Fruit fly (Drosophila melanogaster) whole organism, embryonic: ENCODE data around the gene fwd.

Experiments
- BEAF-32 ChIP-seq: fragments of 200-800 bp; sonication (Bioruptor generic); optimal IDR thresholded peaks from 3 replicates; lab custom pipeline; 2017; ENCODE audit warnings: missing biosample characterization, missing genetic modification characterization, mild to moderate bottlenecking, moderate library complexity, missing genetic modification reagents
- CG10366 ChIP-seq: fragments of 200-800 bp; sonication (Bioruptor generic); IDR thresholded peaks from 2 replicates; pipeline ENCODE4 v1.3.6; 2022; ENCODE audit warnings: missing biosample characterization, missing genetic modification characterization
- CG10462 ChIP-seq: fragments of 200-800 bp; sonication (Bioruptor generic); optimal IDR thresholded peaks from 2 replicates; lab custom pipeline; 2016; ENCODE audit warnings: missing biosample characterization, missing genetic modification characterization
- CG11560 ChIP-seq: fragments of 200-800 bp; sonication (Bioruptor generic); IDR thresholded peaks from 3 replicates; pipeline ENCODE4 v1.3.6; 2022; ENCODE audit warnings: missing biosample characterization, missing genetic modification characterization
- CG11695 ChIP-seq: fragments of 200-800 bp; sonication (Bioruptor generic); IDR thresholded peaks from 3 replicates; pipeline ENCODE4 v1.3.6; 2022; ENCODE audit warnings: missing biosample characterization, missing genetic modification characterization
- CG11723 ChIP-seq: fragments of 200-800 bp; sonication (Bioruptor generic); optimal IDR thresholded peaks from 2 replicates; lab custom pipeline; 2017; ENCODE audit warnings: missing biosample characterization, mild to moderate bottlenecking, missing genetic modification characterization
- CG13287 ChIP-seq: fragments of 200-800 bp; sonication (Bioruptor generic); IDR thresholded peaks from 2 replicates; pipeline ENCODE4 v1.3.6; 2022; ENCODE audit warnings: missing biosample characterization, missing genetic modification characterization; ENCODE audit not compliant: partially characterized antibody
- CG13894 ChIP-seq: fragments of 200-800 bp; sonication (Bioruptor generic); optimal IDR thresholded peaks from 3 replicates; lab custom pipeline; 2018; ENCODE audit warnings: missing biosample characterization, mild to moderate bottlenecking, missing genetic modification characterization, moderate library complexity
- CG18476 ChIP-seq: fragments of 200-800 bp; sonication (Bioruptor generic); optimal IDR thresholded peaks from 2 replicates; lab custom pipeline; 2016; ENCODE audit warnings: missing biosample characterization, mild to moderate bottlenecking, missing genetic modification characterization
- CG2712 ChIP-seq: fragments of 200-800 bp; optimal IDR thresholded peaks from 3 replicates; lab custom pipeline; 2019; ENCODE audit warnings: missing biosample characterization, mild to moderate bottlenecking, missing genetic modification characterization, moderate library complexity
- CG33213 ChIP-seq: fragments of 200-800 bp; sonication (Bioruptor generic); optimal IDR thresholded peaks from 3 replicates; lab custom pipeline; 2016; ENCODE audit warnings: missing biosample characterization, missing genetic modification characterization
- CG3726 ChIP-seq: fragments of 200-800 bp; sonication (Bioruptor generic); IDR thresholded peaks from 3 replicates; pipeline ENCODE4, ENCODE4 v1.3.6; 2022; ENCODE audit warnings: missing biosample characterization, missing genetic modification characterization
- CG4424 ChIP-seq: fragments of 200-800 bp; sonication (Bioruptor generic); optimal IDR thresholded peaks from 3 replicates; lab custom pipeline; 2016; ENCODE audit warnings: missing biosample characterization, missing genetic modification characterization
- CG6272 ChIP-seq: fragments of 200-800 bp; sonication (Bioruptor generic); IDR thresholded peaks from 2 replicates; pipeline ENCODE4 v1.3.6; 2022; ENCODE audit warnings: missing biosample characterization, missing genetic modification characterization
- CG7745 ChIP-seq: fragments of 200-800 bp; sonication (Bioruptor generic); optimal IDR thresholded peaks from 2 replicates; lab custom pipeline; 2018; ENCODE audit warnings: missing biosample characterization, mild to moderate bottlenecking, missing genetic modification characterization, moderate library complexity
- CG8089 ChIP-seq: fragments of 200-800 bp; sonication (Bioruptor generic); optimal IDR thresholded peaks from 3 replicates; lab custom pipeline; 2016; ENCODE audit warnings: missing biosample characterization, missing genetic modification characterization
- CG8290 ChIP-seq, 3 experiments: fragments of 200-800 bp; sonication (Bioruptor generic); optimal IDR thresholded peaks; 2 replicates each; lab custom pipeline; 2016 to 2019; ENCODE audit warnings: missing biosample characterization in 3 of 3, missing genetic modification characterization in 3 of 3, mild to moderate bottlenecking in 2 of 3, moderate library complexity in 1 of 3
- CG9932 ChIP-seq: fragments of 200-800 bp; sonication (Bioruptor generic); IDR thresholded peaks from 2 replicates; pipeline ENCODE4 v1.3.6; 2022; ENCODE audit warnings: missing biosample characterization, missing genetic modification characterization
- CTCF ChIP-seq: fragments of 200-800 bp; sonication (Bioruptor generic); optimal IDR thresholded peaks from 2 replicates; lab custom pipeline; 2017; ENCODE audit warnings: missing biosample characterization, mild to moderate bottlenecking, missing genetic modification characterization, moderate library complexity
- CoRest ChIP-seq: fragments of 200-800 bp; sonication (Bioruptor generic); optimal IDR thresholded peaks from 3 replicates; lab custom pipeline; 2018; ENCODE audit warnings: missing biosample characterization, mild to moderate bottlenecking, missing genetic modification characterization, moderate library complexity
- D19B ChIP-seq: fragments of 200-800 bp; sonication (Bioruptor generic); optimal IDR thresholded peaks from 2 replicates; lab custom pipeline; 2017; ENCODE audit warnings: missing biosample characterization, mild to moderate bottlenecking, missing genetic modification characterization
- Dbx ChIP-seq: fragments of 200-800 bp; sonication (Bioruptor generic); IDR thresholded peaks from 3 replicates; pipeline ENCODE4 v1.3.6; 2022; ENCODE audit warnings: missing biosample characterization, missing genetic modification characterization
- Drgx ChIP-seq: fragments of 200-800 bp; sonication (Bioruptor generic); IDR thresholded peaks from 2 replicates; pipeline ENCODE4 v1.3.6; 2022; ENCODE audit warnings: missing biosample characterization, missing genetic modification characterization
- Hr51 ChIP-seq, 2 experiments: fragments of 200-800 bp; sonication (Bioruptor generic); optimal IDR thresholded peaks; 2 replicates in 1 of 2; 3 replicates in 1 of 2; lab custom pipeline; 2016 to 2018; ENCODE audit warnings: missing biosample characterization in 2 of 2, missing genetic modification characterization in 2 of 2, mild to moderate bottlenecking in 1 of 2, moderate library complexity in 1 of 2
- Lpt ChIP-seq: fragments of >200 bp; optimal IDR thresholded peaks from 2 replicates; lab custom pipeline; 2018; ENCODE audit warnings: missing biosample characterization, missing genetic modification characterization
- Neu2 ChIP-seq: fragments of 200-800 bp; sonication (Bioruptor generic); optimal IDR thresholded peaks from 3 replicates; lab custom pipeline; 2016; ENCODE audit warnings: missing biosample characterization, missing genetic modification characterization, borderline replicate concordance
- Oli ChIP-seq: fragments of 200-800 bp; sonication (Bioruptor generic); optimal IDR thresholded peaks from 2 replicates; lab custom pipeline; 2018; ENCODE audit warnings: missing biosample characterization, mild to moderate bottlenecking, missing genetic modification characterization, moderate library complexity
- Vsx1 ChIP-seq: fragments of 200-800 bp; sonication (Bioruptor generic); optimal IDR thresholded peaks from 2 replicates; lab custom pipeline; 2017; ENCODE audit warnings: missing biosample characterization, mild to moderate bottlenecking, missing genetic modification characterization, missing genetic modification reagents
- cas ChIP-seq: fragments of 200-800 bp; sonication (Bioruptor generic); IDR thresholded peaks from 2 replicates; pipeline ENCODE4 v1.3.6; 2022; ENCODE audit warnings: missing biosample characterization, missing genetic modification characterization
- emc ChIP-seq: fragments of 200-800 bp; sonication (Bioruptor generic); optimal IDR thresholded peaks from 2 replicates; lab custom pipeline; 2016; ENCODE audit warnings: missing biosample characterization, missing genetic modification characterization
- fu2 ChIP-seq: fragments of 200-800 bp; sonication (Bioruptor generic); optimal IDR thresholded peaks from 2 replicates; lab custom pipeline; 2016; ENCODE audit warnings: missing biosample characterization, missing genetic modification characterization
- h ChIP-seq: fragments of >200 bp; optimal IDR thresholded peaks from 2 replicates; lab custom pipeline; 2017
- hbn ChIP-seq: fragments of 200-800 bp; sonication (Bioruptor generic); IDR thresholded peaks from 2 replicates; pipeline ENCODE4 v1.3.6; 2022; ENCODE audit warnings: missing biosample characterization, missing genetic modification characterization; ENCODE audit not compliant: partially characterized antibody
- lbe ChIP-seq: fragments of 200-800 bp; sonication (Bioruptor generic); optimal IDR thresholded peaks from 2 replicates; lab custom pipeline; 2016; ENCODE audit warnings: missing biosample characterization, mild to moderate bottlenecking, missing genetic modification characterization
- pb ChIP-seq: fragments of 200-800 bp; sonication (Bioruptor generic); optimal IDR thresholded peaks from 3 replicates; lab custom pipeline; 2016; ENCODE audit warnings: missing biosample characterization, missing genetic modification characterization
- sc ChIP-seq, 3 experiments: fragments of >200 bp in 2 of 3; fragments of 200-800 bp in 1 of 3; sonication (Bioruptor generic) in 1 of 3; optimal IDR thresholded peaks; 2 replicates in 2 of 3; 3 replicates in 1 of 3; lab custom pipeline; 2017; ENCODE audit warnings: mild to moderate bottlenecking in 1 of 3, missing biosample characterization in 1 of 3, missing genetic modification characterization in 1 of 3, missing genetic modification reagents in 1 of 3
- sisA ChIP-seq: fragments of 200-800 bp; sonication (Bioruptor generic); IDR thresholded peaks from 2 replicates; pipeline ENCODE4 v1.3.6; 2022; ENCODE audit warnings: missing biosample characterization, missing genetic modification characterization
- sug ChIP-seq: fragments of 200-800 bp; optimal IDR thresholded peaks from 2 replicates; lab custom pipeline; 2019; ENCODE audit warnings: missing biosample characterization, mild to moderate bottlenecking, missing genetic modification characterization, moderate library complexity
- trem ChIP-seq: fragments of 200-800 bp; optimal IDR thresholded peaks from 3 replicates; lab custom pipeline; 2019; ENCODE audit warnings: missing biosample characterization, mild to moderate bottlenecking, missing genetic modification characterization, moderate library complexity
- usp ChIP-seq: fragments of >200 bp; optimal IDR thresholded peaks from 2 replicates; lab custom pipeline; 2017; ENCODE audit warnings: missing biosample characterization, missing genetic modification characterization
- vvl ChIP-seq: fragments of 200-800 bp; sonication (Bioruptor generic); IDR thresholded peaks from 2 replicates; pipeline ENCODE4 v1.3.6; 2022; ENCODE audit warnings: missing biosample characterization, missing genetic modification characterization
- zen ChIP-seq: fragments of 200-800 bp; sonication (Bioruptor generic); optimal IDR thresholded peaks from 3 replicates; lab custom pipeline; 2018; ENCODE audit warnings: missing biosample characterization, mild to moderate bottlenecking, missing genetic modification characterization, moderate library complexity

The fwd gene

DNA sequence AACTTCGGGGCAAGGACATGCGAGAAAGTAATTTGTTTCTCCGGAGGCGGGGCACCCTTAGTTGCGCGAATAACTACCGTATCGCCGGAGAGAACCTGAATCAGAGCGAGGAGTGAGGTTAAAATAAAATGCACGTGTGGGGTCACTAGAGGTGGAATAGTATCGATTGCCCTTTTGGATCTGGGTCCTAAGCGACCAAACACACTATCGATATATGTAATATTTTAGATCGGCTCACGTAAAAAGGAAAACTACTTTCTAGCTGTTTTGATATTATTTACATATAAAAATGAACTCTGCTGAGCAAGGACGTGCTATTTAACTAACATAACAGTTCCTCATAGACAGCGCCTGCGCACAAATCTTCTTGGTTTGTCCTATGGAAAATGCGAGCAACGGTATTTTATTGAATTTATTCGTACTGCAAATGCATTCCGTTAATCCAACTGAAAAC, 56.9 kb downstream of the fwd start (continued):
- TF ChIP-seq pb (GFP tag; lab: Kevin White, UChicago) (no peak), sc (optimal IDR thresholded peaks at IDR 0.05; lab: Kevin White, UChicago) (no peak), sc (GFP tag; optimal IDR thresholded peaks at IDR 0.05; lab: Kevin White, UChicago) (no peak), Hr51 (GFP tag; optimal IDR thresholded peaks at IDR 0.05; lab: Kevin White, UChicago) (no peak), CG10366 (GFP tag; lab: Robert Waterston, UW) (no peak), Vsx1 (GFP tag; lab: Kevin White, UChicago) (no peak), CG11560 (tag; lab: Robert Waterston, UW) (no peak), vvl (GFP tag; lab: Robert Waterston, UW) (0 out of 2 replicates have a peak, but pooled peaks have one; percentile 17), CG18476 (GFP tag; lab: Kevin White, UChicago) (no peak), CG13287 (GFP tag; lab: Robert Waterston, UW) (peak; percentile 90), CG11695 (GFP tag; lab: Robert Waterston, UW) (no peak), zen (no peak), CTCF (GFP tag; lab: Kevin White, UChicago) (peak; percentile 11), sug (peak; percentile 93), Lpt (GFP tag; lab: Kevin White, UChicago) (no peak), emc (GFP tag; lab: Kevin White, UChicago) (no peak), D19B (GFP tag; lab: Kevin White, UChicago) (no peak), lbe (no peak), Drgx (GFP tag; lab: Robert Waterston, UW) (no peak), CG4424 (no peak), CG3726 (no peak), CG6272 (GFP tag; lab: Robert Waterston, UW) (no peak), Neu2 (GFP tag; lab: Kevin White, UChicago) (no peak), CG9932 (GFP tag; lab: Robert Waterston, UW) (peak; percentile 32; the same call in 1 of the 2 replicates), fu2 (GFP tag; lab: Kevin White, UChicago) (no peak), Dbx (GFP tag; lab: Robert Waterston, UW) (peak; percentile 47; the same call in 1 of the 3 replicates), CG8290 (GFP tag; optimal IDR thresholded peaks at IDR 0.05; lab: Kevin White, UChicago) (no peak), CG8290 (tag; optimal IDR thresholded peaks at IDR 0.05; lab: Kevin White, UChicago) (peak in 1 of 2 experiments; percentile 51), sisA (no peak), CG33213 (GFP tag; lab: Kevin White, UChicago) (no peak), trem (tag; lab: Kevin White, UChicago) (peak; percentile 70), CG8089 (GFP tag; lab: Kevin White, UChicago) (no peak), CG13894 (tag; lab: Kevin White, UChicago) (peak; percentile 54), CG7745 (tag; lab: Kevin White, UChicago) (no peak), hbn (GFP tag; lab: Robert Waterston, UW) (peak; percentile 77), CoRest (tag; lab: Kevin White, UChicago) (no peak), CG2712 (no peak), CG11723 (GFP tag; lab: Kevin White, UChicago) (no peak), Oli (tag; lab: Kevin White, UChicago) (no peak), CG10462 (GFP tag; lab: Kevin White, UChicago) (no peak), usp (GFP tag; lab: Kevin White, UChicago) (no peak), h (no peak), cas (GFP tag; lab: Robert Waterston, UW) (no peak), BEAF-32 (GFP tag; lab: Kevin White, UChicago) (peak; percentile 85)
